Worm (Caenorhabditis elegans) whole organism, young adult: Measurements from ENCODE around the gene Y105C5A.1268.
"Not testable (repeated sequence)": the region's sequence is repeated elsewhere in the genome, so short reads cannot be mapped to it uniquely, and the experiment has no call there.

ENCODE experiments used
- B0019.2 ChIP-seq: fragments of 200-800 bp; sonication (Bioruptor generic); conservative IDR thresholded peaks from 2 replicates; pipeline ENCODE4 v1.3.6; 2022; ENCODE audit warnings: missing genetic modification reagents, missing genetic modification characterization, missing compliant biosample characterization
- D2030.7 ChIP-seq: fragments of 200-800 bp; sonication (Bioruptor generic); IDR thresholded peaks from 2 replicates; pipeline ENCODE4 v1.3.6; 2022; ENCODE audit warnings: missing genetic modification reagents, missing genetic modification characterization, missing compliant biosample characterization
- Y53G8AR.9 ChIP-seq: fragments of 200-800 bp; sonication (Bioruptor generic); conservative IDR thresholded peaks from 2 replicates; pipeline ENCODE4 v1.3.6; 2022; ENCODE audit warnings: missing genetic modification reagents, missing genetic modification characterization, missing compliant biosample characterization
- Y56A3A.18 ChIP-seq: fragments of 200-800 bp; sonication (Bioruptor generic); IDR thresholded peaks from 2 replicates; pipeline ENCODE4 v1.3.6; 2022; ENCODE audit warnings: missing genetic modification reagents, missing genetic modification characterization, missing compliant biosample characterization
- atf-7 ChIP-seq: sonication (generic microtip); optimal IDR thresholded peaks from 2 replicates; lab custom pipeline; 2017; ENCODE audit warnings: mild to moderate bottlenecking, missing genetic modification characterization, missing compliant biosample characterization
- attf-6 ChIP-seq: fragments of 200-800 bp; sonication (Bioruptor generic); IDR thresholded peaks from 2 replicates; pipeline ENCODE4 v1.3.6; 2022; ENCODE audit warnings: missing genetic modification reagents, missing genetic modification characterization, missing compliant biosample characterization
- ceh-100 ChIP-seq: fragments of 200-800 bp; sonication (Bioruptor generic); IDR thresholded peaks from 2 replicates; pipeline ENCODE4 v1.3.6; 2022; ENCODE audit warnings: missing genetic modification reagents, missing genetic modification characterization, missing compliant biosample characterization
- ceh-79 ChIP-seq: sonication (generic microtip); optimal IDR thresholded peaks from 2 replicates; lab custom pipeline; 2017; ENCODE audit warnings: mild to moderate bottlenecking, missing genetic modification characterization, missing compliant biosample characterization
- dox-1 ChIP-seq: fragments of 200-800 bp; sonication (Bioruptor generic); IDR thresholded peaks from 2 replicates; pipeline ENCODE4 v1.3.6; 2022; ENCODE audit warnings: missing genetic modification reagents, missing genetic modification characterization, missing compliant biosample characterization
- egl-44 ChIP-seq: fragments of 200-800 bp; sonication (Bioruptor generic); IDR thresholded peaks from 2 replicates; pipeline ENCODE4 v1.3.6; 2022; ENCODE audit warnings: missing genetic modification reagents, missing genetic modification characterization, missing compliant biosample characterization
- ekl-4 ChIP-seq: fragments of 200-800 bp; sonication (Bioruptor generic); IDR thresholded peaks from 2 replicates; pipeline ENCODE4 v1.3.6; 2022; ENCODE audit warnings: missing genetic modification reagents, missing genetic modification characterization, missing compliant biosample characterization
- hmg-1.2 ChIP-seq: fragments of 200-800 bp; sonication (Bioruptor generic); IDR thresholded peaks from 2 replicates; pipeline ENCODE4 v1.3.6; 2022; ENCODE audit warnings: missing genetic modification reagents, missing genetic modification characterization, missing compliant biosample characterization
- hsf-1 ChIP-seq: fragments of 200-800 bp; sonication (Bioruptor generic); IDR thresholded peaks from 2 replicates; pipeline ENCODE4 v1.3.6; 2022; ENCODE audit warnings: missing genetic modification reagents, missing genetic modification characterization, missing compliant biosample characterization
- let-526 ChIP-seq: fragments of 200-800 bp; sonication (Bioruptor generic); IDR thresholded peaks from 2 replicates; pipeline ENCODE4 v1.3.6; 2022; ENCODE audit warnings: missing genetic modification reagents, missing genetic modification characterization, missing compliant biosample characterization
- lin-35 ChIP-seq, 3 experiments: fragments of 150-350 bp in 2 of 3; sonication (generic microtip) in 1 of 3; optimal IDR thresholded peaks; 2 replicates each; lab custom pipeline; 2014 to 2018; ENCODE audit warnings: missing biosample characterization in 3 of 3, missing genetic modification characterization in 3 of 3, missing genetic modification reagents in 3 of 3
- lsl-1 ChIP-seq: fragments of 200-800 bp; sonication (Bioruptor generic); optimal IDR thresholded peaks from 2 replicates; lab custom pipeline; 2018; ENCODE audit warnings: mild to moderate bottlenecking, missing genetic modification characterization, moderate library complexity, missing compliant biosample characterization
- lsy-27 ChIP-seq: sonication (generic microtip); optimal IDR thresholded peaks from 2 replicates; lab custom pipeline; 2017; ENCODE audit warnings: missing genetic modification characterization, mild to moderate bottlenecking, missing compliant biosample characterization, antibody characterized with exemption, missing genotype, borderline replicate concordance; ENCODE audit not compliant: insufficient read depth
- madf-3 ChIP-seq: fragments of 200-800 bp; sonication (Bioruptor generic); IDR thresholded peaks from 2 replicates; pipeline ENCODE4 v1.3.6; 2022; ENCODE audit warnings: missing genetic modification reagents, missing genetic modification characterization, missing compliant biosample characterization
- madf-6 ChIP-seq: fragments of 200-800 bp; sonication (Bioruptor generic); IDR thresholded peaks from 2 replicates; pipeline ENCODE4 v1.3.6; 2022; ENCODE audit warnings: missing genetic modification reagents, missing genetic modification characterization, missing compliant biosample characterization
- mcd-1 ChIP-seq: fragments of 200-800 bp; sonication (Bioruptor generic); IDR thresholded peaks from 2 replicates; pipeline ENCODE4 v1.3.6; 2022; ENCODE audit warnings: missing genetic modification reagents, missing genetic modification characterization, missing compliant biosample characterization
- nhr-80 ChIP-seq: sonication (generic microtip); optimal IDR thresholded peaks from 2 replicates; lab custom pipeline; 2016; ENCODE audit warnings: missing genetic modification characterization, missing compliant biosample characterization
- pbrm-1 ChIP-seq: fragments of 200-800 bp; sonication (Bioruptor generic); IDR thresholded peaks from 2 replicates; pipeline ENCODE4 v1.3.6; 2022; ENCODE audit warnings: missing genetic modification reagents, missing genetic modification characterization, missing compliant biosample characterization
- rcor-1 ChIP-seq: fragments of 200-800 bp; sonication (Bioruptor generic); IDR thresholded peaks from 2 replicates; pipeline ENCODE4 v1.3.6; 2022; ENCODE audit warnings: missing genetic modification reagents, missing genetic modification characterization, missing compliant biosample characterization
- snpc-1.1 ChIP-seq: sonication (generic microtip); optimal IDR thresholded peaks from 2 replicates; lab custom pipeline; 2017; ENCODE audit warnings: missing genetic modification characterization, mild to moderate bottlenecking, missing compliant biosample characterization, antibody characterized with exemption, moderate library complexity, missing genotype, missing genetic modification reagents; ENCODE audit not compliant: insufficient read depth
- snpc-1.3 ChIP-seq: sonication (generic microtip); optimal IDR thresholded peaks from 2 replicates; lab custom pipeline; 2017; ENCODE audit warnings: missing genetic modification characterization, mild to moderate bottlenecking, missing compliant biosample characterization, antibody characterized with exemption, moderate library complexity, missing genotype, missing genetic modification reagents; ENCODE audit not compliant: insufficient read depth
- snpc-3.4 ChIP-seq: sonication (generic microtip); optimal IDR thresholded peaks from 2 replicates; lab custom pipeline; 2017; ENCODE audit warnings: missing genetic modification characterization, mild to moderate bottlenecking, missing compliant biosample characterization, antibody characterized with exemption, moderate library complexity, missing genotype, missing genetic modification reagents
- snpc-4 ChIP-seq, 5 experiments: fragments of 150-350 bp in 1 of 5; sonication (generic microtip) in 4 of 5; optimal IDR thresholded peaks; 2 replicates each; lab custom pipeline; 2014 to 2018; ENCODE audit warnings: missing genetic modification characterization in 5 of 5, missing biosample characterization in 3 of 5, antibody characterized with exemption in 2 of 5, mild to moderate bottlenecking in 2 of 5, missing compliant biosample characterization in 2 of 5, missing genotype in 2 of 5, moderate library complexity in 2 of 5, missing genetic modification reagents in 1 of 5
- tbp1 ChIP-seq: fragments of 200-800 bp; sonication (Bioruptor generic); optimal IDR thresholded peaks from 2 replicates; lab custom pipeline; 2018; ENCODE audit warnings: mild to moderate bottlenecking, missing genetic modification characterization, missing compliant biosample characterization
- zim-3 ChIP-seq: sonication (generic microtip); optimal IDR thresholded peaks from 2 replicates; lab custom pipeline; 2017; ENCODE audit warnings: mild to moderate bottlenecking, missing genetic modification characterization, moderate library complexity, missing compliant biosample characterization
- ztf-18 ChIP-seq: sonication (generic microtip); optimal IDR thresholded peaks from 2 replicates; lab custom pipeline; 2016; ENCODE audit warnings: missing genotype, mild to moderate bottlenecking, missing genetic modification characterization, missing compliant biosample characterization
- ztf-28 ChIP-seq: fragments of 200-800 bp; sonication (Bioruptor generic); IDR thresholded peaks from 2 replicates; pipeline ENCODE4 v1.3.6; 2022; ENCODE audit warnings: missing genetic modification reagents, missing genetic modification characterization, missing compliant biosample characterization

Y105C5A.1268 gene

ce11 chrIV:15649227-15649626 lies 3.0 kb upstream of the Y105C5A.1268 start:
- TF ChIP-seq ztf-18 (tag; lab: Kevin White, UChicago) (peak; percentile 27), ekl-4 (GFP tag; lab: Robert Waterston, UW) (peak; percentile 16; the same call in 1 of the 2 replicates), rcor-1 (peak; percentile 82), snpc-3.4 (tag; lab: Kevin White, UChicago) (peak; percentile 9), madf-6 (GFP tag; lab: Robert Waterston, UW) (peak; percentile 62), snpc-1.1 (peak; percentile 83), ceh-100 (peak; percentile 31; the same call in 1 of the 2 replicates), hmg-1.2 (peak; percentile 64), snpc-1.3 (tag; lab: Kevin White, UChicago) (peak; percentile 61), pbrm-1 (GFP tag; lab: Robert Waterston, UW) (peak; percentile 92), hsf-1 (GFP tag; lab: Robert Waterston, UW) (peak; percentile 83), madf-3 (0 out of 2 replicates have a peak, but pooled peaks have one; percentile 53), mcd-1 (GFP tag; lab: Robert Waterston, UW) (peak; percentile 46; the same call in 1 of the 2 replicates), D2030.7 (peak; percentile 71), tbp1 (GFP tag; lab: Kevin White, UChicago) (peak; percentile 49), Y53G8AR.9 (GFP tag; lab: Robert Waterston, UW) (0 out of 2 replicates have a peak, but pooled peaks have one; percentile 34), attf-6 (GFP tag; lab: Robert Waterston, UW) (peak; percentile 100), snpc-4 (GFP tag; optimal IDR thresholded peaks at IDR 0.05; lab: Kevin White, UChicago) (peak; percentile 92), snpc-4 (tag; optimal IDR thresholded peaks at IDR 0.05; lab: Kevin White, UChicago) (peak; percentile 89 to 98 (median 93)), lsl-1 (GFP tag; lab: Kevin White, UChicago) (peak; percentile 6)
- TF ChIP-seq, all 124 proteins: peak for 19; not testable (repeated sequence) for 105

ce11 chrIV:15648245-15648644 lies 2.0 kb upstream of the Y105C5A.1268 start:
- no peak for TF ChIP-seq lin-35 (GFP tag; optimal IDR thresholded peaks at IDR 0.05; lab: Kevin White, UChicago)
- TF ChIP-seq hmg-1.2: peak; percentile 76; the same call in 1 of the 2 replicates
- no peak for TF ChIP-seq let-526 (GFP tag; lab: Robert Waterston, UW)
- no peak for TF ChIP-seq lsy-27
- TF ChIP-seq egl-44 (GFP tag; lab: Robert Waterston, UW): no peak
- no peak for TF ChIP-seq snpc-1.3 (tag; lab: Kevin White, UChicago)
- no peak for TF ChIP-seq ztf-28
- TF ChIP-seq madf-6 (GFP tag; lab: Robert Waterston, UW): no peak
- TF ChIP-seq atf-7 (tag; lab: Kevin White, UChicago): no peak

- TF ChIP-seq Y56A3A.18 (GFP tag; lab: Robert Waterston, UW); ceh-79; B0019.2 (GFP tag; lab: Robert Waterston, UW): not testable (repeated sequence)
These were observed 4.6 kb downstream of the Y105C5A.1268 start, which contains the start of gene Y105C5A.12 for ce11 chrIV:15641699-15642098. TSS of gene Y105C5A.12 (minus strand) at chrIV:15641799.

DNA sequence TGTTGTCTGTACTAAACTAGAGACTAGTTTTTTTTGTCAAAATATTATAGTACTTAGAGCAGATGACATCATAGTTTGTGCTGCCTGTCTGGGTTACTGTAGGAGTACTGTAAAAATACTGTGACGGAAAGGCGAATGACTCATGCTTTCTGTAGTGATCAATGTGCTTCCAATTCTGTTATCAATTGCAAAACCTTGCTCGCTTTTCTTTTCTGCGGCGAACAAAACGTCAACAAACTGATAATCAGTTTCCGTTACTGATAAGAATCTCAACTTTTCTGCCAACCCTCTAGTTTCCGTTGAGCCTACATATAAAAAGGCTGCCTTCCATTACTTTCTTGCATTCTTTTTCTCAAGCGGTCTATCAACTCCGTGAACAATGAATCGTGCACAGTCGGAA lies 5.4 kb downstream of the Y105C5A.1268 start, which contains the start of gene Y105C5A.13:
TSS of gene Y105C5A.13 (plus strand) at position 380 of the 400 bp plus-strand sequence.
- TF ChIP-seq nhr-80 (tag; lab: Kevin White, UChicago) (peak; percentile 69), zim-3 (no peak), dox-1 (GFP tag; lab: Robert Waterston, UW) (peak; percentile 59)
- TF ChIP-seq, all 124 proteins: peak for 2
